Fruit fly (Drosophila melanogaster) whole organism, larva: ENCODE data around the gene CG10375.

Experiments
- noc ChIP-seq: fragments of 200-800 bp; sonication (Bioruptor generic); optimal IDR thresholded peaks from 3 replicates; lab custom pipeline; 2019; ENCODE audit warnings: missing biosample characterization, mild to moderate bottlenecking, missing genetic modification characterization, moderate library complexity

CG10375 gene

dm6 chr3R:23790483-23791175, 23.1 kb downstream of the CG10375 start:
- TF ChIP-seq noc (tag; lab: Kevin White, UChicago) = no peak

- TF ChIP-seq noc (tag; lab: Kevin White, UChicago) = no peak
Observed at dm6 chr3R:23791491-23791890, 24.0 kb downstream of the CG10375 start.

- TF ChIP-seq noc (tag; lab: Kevin White, UChicago) = no peak
Observed at dm6 chr3R:23803668-23804067, 36.2 kb downstream of the CG10375 start, which contains the start of gene CG34355. TSS of gene CG34355 (plus strand) at chr3R:23803859.

- no peak for TF ChIP-seq noc (tag; lab: Kevin White, UChicago)
Observed at dm6 chr3R:23817566-23818202, 50.2 kb downstream of the CG10375 start.
